Worm (Caenorhabditis elegans) whole organism, L4 larva: ENCODE data around the gene dpl-1.
A peak's percentile ranks its signal among the peaks of the same experiment; 100 is the strongest.

Experiments used
- D1046.2 ChIP-seq: fragments of 200-800 bp; sonication (Bioruptor generic); IDR thresholded peaks from 2 replicates; pipeline ENCODE4 v1.3.6; 2022; ENCODE audit warnings: missing genetic modification characterization, missing compliant biosample characterization
- F10B5.3 ChIP-seq: sonication (generic microtip); optimal IDR thresholded peaks from 2 replicates; lab custom pipeline; 2016; ENCODE audit warnings: mild to moderate bottlenecking, missing genetic modification characterization, missing compliant biosample characterization
- F37D6.2 ChIP-seq: sonication (generic microtip); optimal IDR thresholded peaks from 2 replicates; lab custom pipeline; 2016; ENCODE audit warnings: mild to moderate bottlenecking, missing genetic modification characterization, missing compliant biosample characterization
- F49E8.2 ChIP-seq: sonication (generic microtip); optimal IDR thresholded peaks from 2 replicates; lab custom pipeline; 2016; ENCODE audit warnings: missing compliant biosample characterization, mild to moderate bottlenecking, missing genetic modification characterization, borderline replicate concordance
- R02D3.7 ChIP-seq: fragments of 150-350 bp; sonication (generic microtip); optimal IDR thresholded peaks from 3 replicates; lab custom pipeline; 2014; ENCODE audit warnings: missing biosample characterization, missing genetic modification characterization
- T20F7.1 ChIP-seq: fragments of 200-800 bp; sonication (Bioruptor generic); optimal IDR thresholded peaks from 2 replicates; lab custom pipeline; 2018; ENCODE audit warnings: mild to moderate bottlenecking, missing genetic modification characterization, missing compliant biosample characterization
- T26A8.4 ChIP-seq: fragments of 200-800 bp; sonication (Bioruptor generic); IDR thresholded peaks from 2 replicates; pipeline ENCODE4 v1.3.6; 2022; ENCODE audit warnings: missing genetic modification characterization, missing compliant biosample characterization
- ZK546.5 ChIP-seq, 2 experiments: sonication (generic microtip); optimal IDR thresholded peaks; 2 replicates each; lab custom pipeline; 2017; ENCODE audit warnings: missing biosample characterization in 2 of 2, missing genetic modification characterization in 2 of 2
- aha-1 ChIP-seq: fragments of 150-350 bp; peaks from one replicate; lab custom pipeline; 2014; ENCODE audit warnings: missing biosample characterization, missing genetic modification characterization
- arid-1 ChIP-seq: fragments of 200-800 bp; sonication (Bioruptor generic); conservative IDR thresholded peaks from 2 replicates; pipeline ENCODE4 v1.3.6; 2022; ENCODE audit warnings: missing genetic modification reagents, missing genetic modification characterization, missing compliant biosample characterization
- ceh-20 ChIP-seq: fragments of 200-800 bp; sonication (Bioruptor generic); IDR thresholded peaks from 2 replicates; pipeline ENCODE4 v1.3.6; 2022; ENCODE audit warnings: missing genetic modification reagents, missing genetic modification characterization, missing compliant biosample characterization
- ceh-32 ChIP-seq: sonication (generic microtip); optimal IDR thresholded peaks from 2 replicates; lab custom pipeline; 2016; ENCODE audit warnings: mild to moderate bottlenecking, missing genetic modification characterization, missing compliant biosample characterization; ENCODE audit not compliant: poor library complexity
- ceh-44 ChIP-seq: fragments of 200-800 bp; sonication (Bioruptor generic); IDR thresholded peaks from 2 replicates; pipeline ENCODE4 v1.3.6; 2022; ENCODE audit warnings: missing genetic modification reagents, missing genetic modification characterization, missing compliant biosample characterization
- ceh-62 ChIP-seq: sonication (generic microtip); optimal IDR thresholded peaks from 2 replicates; lab custom pipeline; 2017; ENCODE audit warnings: missing biosample characterization, missing genetic modification characterization
- ceh-82 ChIP-seq: sonication (generic microtip); optimal IDR thresholded peaks from 2 replicates; lab custom pipeline; 2017; ENCODE audit warnings: missing biosample characterization, missing genetic modification characterization
- ces-1 ChIP-seq: fragments of 150-350 bp; sonication (generic microtip); optimal IDR thresholded peaks from 4 replicates; lab custom pipeline; 2014; ENCODE audit warnings: missing biosample characterization, missing genetic modification reagents, missing genetic modification characterization
- daf-16 ChIP-seq, 3 experiments: sonication (generic microtip); optimal IDR thresholded peaks; 2 replicates each; lab custom pipeline; 2016 to 2017; ENCODE audit warnings: missing genetic modification characterization in 3 of 3, missing genetic modification reagents in 3 of 3, mild to moderate bottlenecking in 2 of 3, missing compliant biosample characterization in 2 of 3, missing biosample characterization in 1 of 3, moderate library complexity in 1 of 3
- dmd-6 ChIP-seq: fragments of 200-800 bp; sonication (Bioruptor generic); IDR thresholded peaks from 2 replicates; pipeline ENCODE4 v1.3.6; 2022; ENCODE audit warnings: missing genetic modification reagents, missing genetic modification characterization, missing compliant biosample characterization
- dmd-9 ChIP-seq: fragments of 200-800 bp; sonication (Bioruptor generic); IDR thresholded peaks from 2 replicates; pipeline ENCODE4 v1.3.6; 2022; ENCODE audit warnings: missing genetic modification reagents, missing genetic modification characterization, missing compliant biosample characterization
- dve-1 ChIP-seq: sonication (generic microtip); optimal IDR thresholded peaks from 2 replicates; lab custom pipeline; 2017; ENCODE audit warnings: antibody characterized with exemption, mild to moderate bottlenecking, missing genetic modification characterization, missing compliant biosample characterization; ENCODE audit not compliant: insufficient read depth
- egl-27 ChIP-seq: sonication (generic microtip); optimal IDR thresholded peaks from 3 replicates; lab custom pipeline; 2017; ENCODE audit warnings: missing biosample characterization, missing genetic modification reagents, missing genetic modification characterization
- egl-43 ChIP-seq: fragments of 200-800 bp; sonication (Bioruptor generic); IDR thresholded peaks from 2 replicates; pipeline ENCODE4 v1.3.6; 2022; ENCODE audit warnings: missing genetic modification reagents, missing genetic modification characterization, missing compliant biosample characterization
- hif-1 ChIP-seq, 2 experiments: sonication (generic microtip); optimal IDR thresholded peaks; 2 replicates each; lab custom pipeline; 2016 to 2017; ENCODE audit warnings: missing compliant biosample characterization in 2 of 2, missing genetic modification characterization in 2 of 2, missing genetic modification reagents in 2 of 2, missing genotype in 2 of 2, mild to moderate bottlenecking in 1 of 2
- hlh-11 ChIP-seq: fragments of 200-800 bp; sonication (Bioruptor generic); optimal IDR thresholded peaks from 2 replicates; lab custom pipeline; 2018; ENCODE audit warnings: mild to moderate bottlenecking, missing genetic modification characterization, missing compliant biosample characterization
- hlh-30 ChIP-seq: sonication (generic microtip); optimal IDR thresholded peaks from 2 replicates; lab custom pipeline; 2017; ENCODE audit warnings: antibody characterized with exemption, mild to moderate bottlenecking, missing genetic modification characterization, missing compliant biosample characterization; ENCODE audit not compliant: insufficient read depth
- hmg-1.1 ChIP-seq: fragments of 200-800 bp; sonication (Bioruptor generic); IDR thresholded peaks from 2 replicates; pipeline ENCODE4 v1.3.6; 2022; ENCODE audit warnings: missing genetic modification reagents, missing genetic modification characterization, missing compliant biosample characterization
- lin-13 ChIP-seq: fragments of 150-350 bp; optimal IDR thresholded peaks from 2 replicates; lab custom pipeline; 2014; ENCODE audit warnings: missing biosample characterization, missing genetic modification reagents, missing genetic modification characterization
- lir-3 ChIP-seq: sonication (generic microtip); optimal IDR thresholded peaks from 2 replicates; lab custom pipeline; 2016; ENCODE audit warnings: mild to moderate bottlenecking, missing genetic modification characterization, missing compliant biosample characterization
- mdl-1 ChIP-seq, 2 experiments: fragments of 150-350 bp in 1 of 2; sonication (generic microtip) in 1 of 2; optimal IDR thresholded peaks; 2 replicates each; lab custom pipeline; 2014 to 2017; ENCODE audit warnings: missing biosample characterization in 2 of 2, missing genetic modification characterization in 2 of 2
- nhr-102 ChIP-seq: sonication (generic microtip); optimal IDR thresholded peaks from 2 replicates; lab custom pipeline; 2016; ENCODE audit warnings: mild to moderate bottlenecking, missing genetic modification characterization, moderate library complexity, missing compliant biosample characterization
- nhr-237 ChIP-seq: sonication (generic microtip); optimal IDR thresholded peaks from 2 replicates; lab custom pipeline; 2017; ENCODE audit warnings: missing biosample characterization, missing genetic modification characterization
- nhr-25 ChIP-seq: sonication (generic microtip); optimal IDR thresholded peaks from 2 replicates; lab custom pipeline; 2017; ENCODE audit warnings: missing genetic modification characterization, mild to moderate bottlenecking, missing compliant biosample characterization, antibody characterized with exemption, moderate library complexity, borderline replicate concordance; ENCODE audit not compliant: insufficient read depth
- nhr-28 ChIP-seq: fragments of 150-350 bp; optimal IDR thresholded peaks from 2 replicates; lab custom pipeline; 2014; ENCODE audit warnings: missing biosample characterization, missing genetic modification characterization
- nhr-48 ChIP-seq: sonication (generic microtip); optimal IDR thresholded peaks from 2 replicates; lab custom pipeline; 2016; ENCODE audit warnings: mild to moderate bottlenecking, missing genetic modification characterization, missing compliant biosample characterization
- nhr-6 ChIP-seq: fragments of 150-350 bp; optimal IDR thresholded peaks from 2 replicates; lab custom pipeline; 2014; ENCODE audit warnings: missing biosample characterization, missing genetic modification characterization
- nhr-76 ChIP-seq: fragments of 150-350 bp; optimal IDR thresholded peaks from 2 replicates; lab custom pipeline; 2014; ENCODE audit warnings: missing biosample characterization, missing genetic modification characterization
- nhr-77 ChIP-seq: fragments of 150-350 bp; optimal IDR thresholded peaks from 2 replicates; lab custom pipeline; 2014; ENCODE audit warnings: missing biosample characterization, missing genetic modification characterization
- php-3 ChIP-seq: fragments of 200-800 bp; sonication (Bioruptor generic); IDR thresholded peaks from 2 replicates; pipeline ENCODE4 v1.3.6; 2022; ENCODE audit warnings: missing genetic modification reagents, missing genetic modification characterization, missing compliant biosample characterization
- pqm-1 ChIP-seq: sonication (generic microtip); optimal IDR thresholded peaks from 2 replicates; lab custom pipeline; 2017; ENCODE audit warnings: missing biosample characterization, missing genetic modification characterization
- rbr-2 ChIP-seq: sonication (generic microtip); optimal IDR thresholded peaks from 2 replicates; lab custom pipeline; 2016; ENCODE audit warnings: missing genotype, missing genetic modification characterization, missing compliant biosample characterization
- set-16 ChIP-seq: fragments of 200-800 bp; sonication (Bioruptor generic); IDR thresholded peaks from 2 replicates; pipeline ENCODE4 v1.3.6; 2022; ENCODE audit warnings: missing genetic modification reagents, missing genetic modification characterization, missing compliant biosample characterization
- skn-1 ChIP-seq: fragments of 150-350 bp; optimal IDR thresholded peaks from 2 replicates; lab custom pipeline; 2014; ENCODE audit warnings: missing biosample characterization, missing genetic modification characterization
- snpc-4 ChIP-seq: fragments of 150-350 bp; optimal IDR thresholded peaks from 2 replicates; lab custom pipeline; 2014; ENCODE audit warnings: missing biosample characterization, missing genetic modification characterization
- unc-130 ChIP-seq: sonication (generic microtip); optimal IDR thresholded peaks from 2 replicates; lab custom pipeline; 2016; ENCODE audit warnings: missing genetic modification reagents, missing genetic modification characterization, missing compliant biosample characterization
- vab-7 ChIP-seq: fragments of 200-800 bp; sonication (Bioruptor generic); IDR thresholded peaks from 2 replicates; pipeline ENCODE4 v1.3.6; 2022; ENCODE audit warnings: missing genetic modification reagents, missing genetic modification characterization, missing compliant biosample characterization
- zfp-2 ChIP-seq: sonication (generic microtip); optimal IDR thresholded peaks from 2 replicates; lab custom pipeline; 2016; ENCODE audit warnings: mild to moderate bottlenecking, missing genetic modification characterization, missing compliant biosample characterization
- zfp-3 ChIP-seq: fragments of 200-800 bp; sonication (Bioruptor generic); conservative IDR thresholded peaks from 2 replicates; pipeline ENCODE4 v1.3.6; 2022; ENCODE audit warnings: missing genetic modification reagents, missing genetic modification characterization, missing compliant biosample characterization
- zip-2 ChIP-seq: fragments of 150-350 bp; optimal IDR thresholded peaks from 2 replicates; lab custom pipeline; 2014; ENCODE audit warnings: missing biosample characterization, missing genetic modification characterization

The dpl-1 gene

ce11 chrII:9152231-9152630 is 17.5 kb upstream of the dpl-1 start, which contains the start of gene col-78:
Gene col-78 (plus strand): TSS chrII:9152531.
- no peak for TF ChIP-seq zip-2 (tag; lab: Kevin White, UChicago)
- TF ChIP-seq pqm-1 = no peak
- no peak for TF ChIP-seq vab-7 (GFP tag; lab: Robert Waterston, UW)
- no peak for TF ChIP-seq F49E8.2 (tag; lab: Kevin White, UChicago)

- TF ChIP-seq aha-1 (peak; percentile 96), D1046.2 (no peak), set-16 (GFP tag; lab: Robert Waterston, UW) (no peak), nhr-102 (tag; lab: Kevin White, UChicago) (no peak), arid-1 (GFP tag; lab: Robert Waterston, UW) (no peak), ces-1 (GFP tag; lab: Kevin White, UChicago) (no peak), ZK546.5 (tag; optimal IDR thresholded peaks at IDR 0.05; lab: Kevin White, UChicago) (no peak), F37D6.2 (tag; lab: Kevin White, UChicago) (no peak), hif-1 (tag; optimal IDR thresholded peaks at IDR 0.05; lab: Kevin White, UChicago) (peak; percentile 87 to 89)
Measured at ce11 chrII:9154339-9154738, 15.4 kb upstream of the dpl-1 start.

ce11 chrII:9156277-9156676 is 13.4 kb upstream of the dpl-1 start:
- TF ChIP-seq nhr-6 (no peak), skn-1 (tag; lab: Kevin White, UChicago) (no peak), F10B5.3 (tag; lab: Kevin White, UChicago) (no peak), nhr-237 (tag; lab: Kevin White, UChicago) (no peak), aha-1 (peak; percentile 63), snpc-4 (tag; lab: Kevin White, UChicago) (no peak), php-3 (no peak), unc-130 (GFP tag; lab: Kevin White, UChicago) (no peak), hlh-30 (tag; lab: Kevin White, UChicago) (peak; percentile 76), egl-43 (GFP tag; lab: Robert Waterston, UW) (no peak), T26A8.4 (GFP tag; lab: Robert Waterston, UW) (no peak), dve-1 (tag; lab: Kevin White, UChicago) (peak; percentile 50), egl-27 (tag; lab: Kevin White, UChicago) (no peak), hif-1 (tag; optimal IDR thresholded peaks at IDR 0.05; lab: Kevin White, UChicago) (peak; percentile 97 to 98), zfp-2 (no peak), ZK546.5 (tag; optimal IDR thresholded peaks at IDR 0.05; lab: Kevin White, UChicago) (no peak), ceh-44 (no peak), lin-13 (no peak), daf-16 (GFP tag; optimal IDR thresholded peaks at IDR 0.05; lab: Kevin White, UChicago) (no peak), daf-16 (tag; optimal IDR thresholded peaks at IDR 0.05; lab: Kevin White, UChicago) (no peak), nhr-28 (tag; lab: Kevin White, UChicago) (peak; percentile 85), hlh-11 (tag; lab: Kevin White, UChicago) (peak; percentile 8), mdl-1 (tag; optimal IDR thresholded peaks at IDR 0.05; lab: Kevin White, UChicago) (no peak), ceh-82 (tag; lab: Kevin White, UChicago) (no peak), dmd-6 (GFP tag; lab: Robert Waterston, UW) (peak; percentile 68), nhr-77 (no peak), hmg-1.1 (GFP tag; lab: Robert Waterston, UW) (no peak), T20F7.1 (GFP tag; lab: Kevin White, UChicago) (no peak), ceh-62 (tag; lab: Kevin White, UChicago) (no peak), R02D3.7 (tag; lab: Kevin White, UChicago) (no peak), lir-3 (tag; lab: Kevin White, UChicago) (no peak), F37D6.2 (tag; lab: Kevin White, UChicago) (no peak), ceh-32 (tag; lab: Kevin White, UChicago) (no peak), nhr-25 (tag; lab: Kevin White, UChicago) (no peak), zfp-3 (no peak), nhr-48 (peak; percentile 1), ceh-20 (GFP tag; lab: Robert Waterston, UW) (no peak), rbr-2 (tag; lab: Kevin White, UChicago) (no peak), nhr-76 (no peak), dmd-9 (GFP tag; lab: Robert Waterston, UW) (no peak)
